Worm (Caenorhabditis elegans) whole organism, young adult: ENCODE measurements around the gene set-17.

ENCODE experiments used
- madf-3 ChIP-seq: fragments of 200-800 bp; sonication (Bioruptor generic); IDR thresholded peaks from 2 replicates; pipeline ENCODE4 v1.3.6; 2022; ENCODE audit warnings: missing genetic modification reagents, missing genetic modification characterization, missing compliant biosample characterization
- madf-6 ChIP-seq: fragments of 200-800 bp; sonication (Bioruptor generic); IDR thresholded peaks from 2 replicates; pipeline ENCODE4 v1.3.6; 2022; ENCODE audit warnings: missing genetic modification reagents, missing genetic modification characterization, missing compliant biosample characterization
- sptf-2 ChIP-seq: fragments of 200-800 bp; sonication (Bioruptor generic); optimal IDR thresholded peaks from 2 replicates; lab custom pipeline; 2018; ENCODE audit warnings: mild to moderate bottlenecking, missing genetic modification characterization, missing compliant biosample characterization

The set-17 gene

ce11 chrII:8889589-8889988, 50.7 kb downstream of the set-17 start:
- TF ChIP-seq sptf-2 (GFP tag; lab: Kevin White, UChicago) = no peak
- TF ChIP-seq madf-6 = peak; percentile 18; the same call in 1 of the 2 replicates
- TF ChIP-seq madf-3 (GFP tag; lab: Robert Waterston, UW) = 0 out of 2 replicates have a peak, but pooled peaks have one; percentile 50
- TF ChIP-seq, all 124 proteins: peak for 2
